Fruit fly (Drosophila melanogaster) Kc167 (cell line): ENCODE data around the gene Sdic3.

Experiments
- Myc ChIP-seq: fragments of >200 bp; optimal IDR thresholded peaks from 2 replicates; lab custom pipeline; 2017; ENCODE audit warnings: missing external identifiers
- Sin3A ChIP-seq: fragments of >200 bp; optimal IDR thresholded peaks from 2 replicates; lab custom pipeline; 2018; ENCODE audit warnings: missing external identifiers
- h ChIP-seq: fragments of >200 bp; optimal IDR thresholded peaks from 3 replicates; lab custom pipeline; 2018; ENCODE audit warnings: missing external identifiers
- insv ChIP-seq: fragments of >200 bp; optimal IDR thresholded peaks from 3 replicates; lab custom pipeline; 2018; ENCODE audit warnings: missing external identifiers
- psq ChIP-seq: fragments of >200 bp; optimal IDR thresholded peaks from 2 replicates; lab custom pipeline; 2017; ENCODE audit warnings: missing external identifiers

DNA sequence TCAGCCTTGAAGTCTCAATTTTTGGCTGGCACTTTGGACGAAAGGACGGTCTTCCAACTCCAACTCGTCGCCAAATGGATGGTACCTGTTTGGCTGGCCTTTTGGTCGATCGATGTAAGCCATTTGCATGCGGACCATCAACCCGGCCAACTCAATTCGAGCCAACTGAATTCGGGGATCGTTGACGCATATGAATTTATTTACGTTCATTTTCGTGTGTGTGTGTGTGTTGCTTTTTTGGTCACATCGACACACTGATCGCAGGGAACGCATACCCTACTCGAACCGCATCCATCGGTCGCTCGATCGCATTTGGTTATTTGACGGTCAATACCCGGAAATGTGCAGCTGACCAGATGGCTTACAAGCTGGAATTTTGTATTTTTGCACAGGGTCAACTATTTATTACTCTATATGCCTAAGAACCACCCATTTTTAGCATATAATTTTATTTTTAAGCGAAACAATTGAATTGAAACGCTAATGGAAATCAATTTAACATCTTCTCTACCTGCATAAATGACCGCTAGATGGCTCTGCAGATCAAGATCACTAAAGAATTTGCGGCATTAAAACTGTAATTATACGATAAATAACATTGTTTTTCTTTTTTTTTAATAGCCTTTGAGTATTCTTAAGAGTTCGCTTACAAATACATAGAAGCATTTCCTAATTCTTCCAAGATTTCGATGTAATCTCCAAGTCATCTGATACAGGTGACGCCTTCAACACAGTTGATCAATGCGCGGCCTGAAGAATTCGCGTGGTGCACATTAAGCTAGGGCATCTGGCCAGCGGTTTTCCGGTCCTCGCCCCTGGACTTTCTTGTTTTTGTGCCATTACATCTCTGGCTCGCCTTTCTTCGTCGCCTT, 44.9 kb upstream of the Sdic3 start:
- TF ChIP-seq psq (lab: Kevin White, UChicago) (no peak), insv (lab: Kevin White, UChicago) (no peak), Sin3A (lab: Kevin White, UChicago) (no peak), Myc (lab: Kevin White, UChicago) (no peak), h (lab: Kevin White, UChicago) (no peak)
